Fruit fly (Drosophila melanogaster): ENCODE data around the gene Eig71Ef.

Eig71Ef gene

dm6 chr3L:15697916-15698315 is 40.7 kb upstream of the Eig71Ef start:
- TF ChIP-seq Sox15 (GFP tag; optimal IDR thresholded peaks at IDR 0.05) (no peak), Sox14 (GFP tag; optimal IDR thresholded peaks at IDR 0.05) (no peak), Eip75B (GFP tag; optimal IDR thresholded peaks at IDR 0.05) (no peak), Smox (GFP tag; optimal IDR thresholded peaks at IDR 0.05) (no peak), CG9139 (GFP tag; optimal IDR thresholded peaks at IDR 0.05) (no peak), spab (GFP tag; optimal IDR thresholded peaks at IDR 0.05) (no peak), CG10631 (GFP tag; optimal IDR thresholded peaks at IDR 0.05) (no peak), acj6 (GFP tag; optimal IDR thresholded peaks at IDR 0.05) (no peak), CG32006 (GFP tag; optimal IDR thresholded peaks at IDR 0.05) (no peak), CG3919 (GFP tag; optimal IDR thresholded peaks at IDR 0.05) (peak; percentile 47), CG6276 (GFP tag; optimal IDR thresholded peaks at IDR 0.05) (no peak), CG7368 (GFP tag; optimal IDR thresholded peaks at IDR 0.05) (no peak), CG3032 (tag; optimal IDR thresholded peaks at IDR 0.05) (no peak), svp (GFP tag) (peak; percentile 55), CG6163 (GFP tag; IDR thresholded peaks at IDR 0.05) (no peak)

- peak; percentile 9 for TF ChIP-seq Blimp-1 (GFP tag; optimal IDR thresholded peaks at IDR 0.05)
- TF ChIP-seq CG15336 (GFP tag; IDR thresholded peaks at IDR 0.05), result 0 out of 2 replicates have a peak, but pooled peaks have one; percentile 15
- TF ChIP-seq Smox (GFP tag; optimal IDR thresholded peaks at IDR 0.05), result no peak
- TF ChIP-seq Eip78C (GFP tag), result peak; percentile 4
Observed at dm6 chr3L:15695195-15695594, 38.0 kb upstream of the Eig71Ef start.

- TF ChIP-seq CG6163 (GFP tag; IDR thresholded peaks at IDR 0.05) (no peak), fkh (GFP tag; optimal IDR thresholded peaks at IDR 0.05) (peak; percentile 58), dac (GFP tag; optimal IDR thresholded peaks at IDR 0.05) (no peak), CG1621 (tag; optimal IDR thresholded peaks at IDR 0.05) (no peak), Eip78C (GFP tag) (peak; percentile 69)
Observed at dm6 chr3L:15694406-15694805, 37.2 kb upstream of the Eig71Ef start.

- TF ChIP-seq CG7368 (GFP tag; optimal IDR thresholded peaks at IDR 0.05) (no peak), CG8119 (GFP tag; IDR thresholded peaks at IDR 0.05) (no peak), CG34406 (GFP tag; optimal IDR thresholded peaks at IDR 0.05) (peak; percentile 54), esn (GFP tag; optimal IDR thresholded peaks at IDR 0.05) (peak; percentile 36), CG31627 (GFP tag; optimal IDR thresholded peaks at IDR 0.05) (no peak), svp (GFP tag) (peak; percentile 67), achi (GFP tag; optimal IDR thresholded peaks at IDR 0.05) (peak; percentile 54), salr (GFP tag; optimal IDR thresholded peaks at IDR 0.05) (peak in 1 of 2 experiments; percentile 51), CG11294 (GFP tag; IDR thresholded peaks at IDR 0.05) (no peak), CG3032 (tag; optimal IDR thresholded peaks at IDR 0.05) (no peak), CG4318 (GFP tag; optimal IDR thresholded peaks at IDR 0.05) (peak; percentile 40), lz (GFP tag; optimal IDR thresholded peaks at IDR 0.05) (no peak), dac (GFP tag; optimal IDR thresholded peaks at IDR 0.05) (no peak), CG6792 (GFP tag; optimal IDR thresholded peaks at IDR 0.05) (peak; percentile 33), CG8632 (GFP tag; optimal IDR thresholded peaks at IDR 0.05) (peak; percentile 56), Hr4 (GFP tag; optimal IDR thresholded peaks at IDR 0.05) (peak; percentile 15), CG11762 (GFP tag; optimal IDR thresholded peaks at IDR 0.05; ENCODE audit: insufficient read depth) (peak; percentile 51), CG32006 (GFP tag; optimal IDR thresholded peaks at IDR 0.05) (peak; percentile 70), Ets21C (GFP tag; optimal IDR thresholded peaks at IDR 0.05) (no peak), topi (GFP tag; optimal IDR thresholded peaks at IDR 0.05) (no peak), fd85E (GFP tag; optimal IDR thresholded peaks at IDR 0.05) (no peak), CG10631 (GFP tag; optimal IDR thresholded peaks at IDR 0.05) (peak; percentile 13), acj6 (GFP tag; optimal IDR thresholded peaks at IDR 0.05) (peak; percentile 62), Smox (GFP tag; optimal IDR thresholded peaks at IDR 0.05) (peak; percentile 13), net (GFP tag; optimal IDR thresholded peaks at IDR 0.05) (no peak), Ets96B (tag; optimal IDR thresholded peaks at IDR 0.05) (peak; percentile 20), OdsH (GFP tag; optimal IDR thresholded peaks at IDR 0.05) (peak; percentile 56), spab (GFP tag; optimal IDR thresholded peaks at IDR 0.05) (peak; percentile 31), pdm3 (GFP tag; optimal IDR thresholded peaks at IDR 0.05) (peak; percentile 36), Hr38 (GFP tag; optimal IDR thresholded peaks at IDR 0.05) (no peak), Gug (GFP tag; IDR thresholded peaks at IDR 0.05) (peak; percentile 14; the same call in 1 of the 2 replicates), Eip78C (GFP tag) (peak; percentile 87), CG11902 (GFP tag; optimal IDR thresholded peaks at IDR 0.05) (no peak), CG6276 (GFP tag; optimal IDR thresholded peaks at IDR 0.05) (peak; percentile 41), Blimp-1 (GFP tag; optimal IDR thresholded peaks at IDR 0.05) (no peak)
Observed at dm6 chr3L:15692794-15693532, 35.8 kb upstream of the Eig71Ef start.
